Worm (Caenorhabditis elegans) whole organism, L2 larva: ENCODE data around the gene ets-4.

Experiments used
- F13H6.1 ChIP-seq: sonication (generic microtip); optimal IDR thresholded peaks from 2 replicates; lab custom pipeline; 2016; ENCODE audit warnings: missing genetic modification characterization, missing compliant biosample characterization
- R02D3.7 ChIP-seq: fragments of 150-350 bp; optimal IDR thresholded peaks from 2 replicates; lab custom pipeline; 2014; ENCODE audit warnings: missing biosample characterization, missing genetic modification characterization
- ZK546.5 ChIP-seq: sonication (generic microtip); optimal IDR thresholded peaks from 2 replicates; lab custom pipeline; 2017; ENCODE audit warnings: missing biosample characterization, missing genetic modification characterization
- alr-1 ChIP-seq: fragments of 150-350 bp; optimal IDR thresholded peaks from 2 replicates; lab custom pipeline; 2014; ENCODE audit warnings: missing biosample characterization, missing genetic modification characterization
- aly-2 ChIP-seq: fragments of 150-350 bp; optimal IDR thresholded peaks from 2 replicates; lab custom pipeline; 2014; ENCODE audit warnings: missing biosample characterization, missing genetic modification characterization
- ama-1 ChIP-seq: fragments of 150-350 bp; optimal IDR thresholded peaks from 2 replicates; lab custom pipeline; 2018; ENCODE audit warnings: inconsistent platforms
- blmp-1 ChIP-seq: sonication (generic microtip); optimal IDR thresholded peaks from 2 replicates; lab custom pipeline; 2017; ENCODE audit warnings: missing genetic modification characterization, mild to moderate bottlenecking, missing compliant biosample characterization, antibody characterized with exemption, moderate library complexity; ENCODE audit not compliant: insufficient read depth
- ceh-16 ChIP-seq: fragments of 150-350 bp; optimal IDR thresholded peaks from 2 replicates; lab custom pipeline; 2014; ENCODE audit warnings: missing biosample characterization, missing genetic modification characterization
- ceh-82 ChIP-seq: fragments of 150-350 bp; optimal IDR thresholded peaks from 2 replicates; lab custom pipeline; 2014; ENCODE audit warnings: missing biosample characterization, missing genetic modification characterization
- crh-2 ChIP-seq: sonication (generic microtip); optimal IDR thresholded peaks from 2 replicates; lab custom pipeline; 2017; ENCODE audit warnings: missing biosample characterization, missing genetic modification characterization
- fos-1 ChIP-seq: fragments of 150-350 bp; optimal IDR thresholded peaks from 2 replicates; lab custom pipeline; 2014; ENCODE audit warnings: missing biosample characterization, missing genetic modification characterization
- gmeb-1 ChIP-seq: fragments of 150-350 bp; optimal IDR thresholded peaks from 2 replicates; lab custom pipeline; 2014; ENCODE audit warnings: missing biosample characterization, missing genetic modification characterization
- lin-11 ChIP-seq: fragments of 150-350 bp; sonication (generic microtip); optimal IDR thresholded peaks from 2 replicates; lab custom pipeline; 2014; ENCODE audit warnings: missing biosample characterization, missing genetic modification characterization, inconsistent platforms, mixed read lengths
- lin-13 ChIP-seq: fragments of 150-350 bp; optimal IDR thresholded peaks from 2 replicates; lab custom pipeline; 2014; ENCODE audit warnings: missing biosample characterization, missing genetic modification reagents, missing genetic modification characterization
- lsy-2 ChIP-seq, 2 experiments: fragments of 150-350 bp in 1 of 2; sonication (generic microtip) in 1 of 2; optimal IDR thresholded peaks; 2 replicates each; lab custom pipeline; 2014 to 2017; ENCODE audit warnings: missing biosample characterization in 2 of 2, missing genetic modification characterization in 2 of 2
- mdl-1 ChIP-seq, 2 experiments: fragments of 150-350 bp in 1 of 2; sonication (generic microtip) in 1 of 2; optimal IDR thresholded peaks; 2 replicates each; lab custom pipeline; 2017; ENCODE audit warnings: missing biosample characterization in 2 of 2, missing genetic modification characterization in 2 of 2
- nhr-11 ChIP-seq: fragments of 150-350 bp; optimal IDR thresholded peaks from 2 replicates; lab custom pipeline; 2014; ENCODE audit warnings: missing biosample characterization, missing genetic modification characterization
- nhr-12 ChIP-seq: fragments of 150-350 bp; optimal IDR thresholded peaks from 2 replicates; lab custom pipeline; 2014; ENCODE audit warnings: missing biosample characterization, missing genetic modification characterization
- nhr-129 ChIP-seq: fragments of 150-350 bp; optimal IDR thresholded peaks from 2 replicates; lab custom pipeline; 2014; ENCODE audit warnings: missing biosample characterization, missing genetic modification characterization
- nhr-21 ChIP-seq: fragments of 150-350 bp; optimal IDR thresholded peaks from 2 replicates; lab custom pipeline; 2014; ENCODE audit warnings: missing biosample characterization, missing genetic modification characterization
- nhr-23 ChIP-seq: fragments of 150-350 bp; optimal IDR thresholded peaks from 2 replicates; lab custom pipeline; 2014; ENCODE audit warnings: missing biosample characterization, missing genetic modification reagents, missing genetic modification characterization
- nhr-77 ChIP-seq: fragments of 150-350 bp; optimal IDR thresholded peaks from 2 replicates; lab custom pipeline; 2014; ENCODE audit warnings: missing biosample characterization, missing genetic modification characterization
- sem-4 ChIP-seq: fragments of 150-350 bp; optimal IDR thresholded peaks from 2 replicates; lab custom pipeline; 2014; ENCODE audit warnings: missing biosample characterization, missing genetic modification reagents, missing genetic modification characterization
- sma-9 ChIP-seq, 2 experiments: fragments of 150-350 bp in 1 of 2; sonication (generic microtip) in 1 of 2; optimal IDR thresholded peaks; 2 replicates each; lab custom pipeline; 2014 to 2016; ENCODE audit warnings: missing genetic modification characterization in 2 of 2, mild to moderate bottlenecking in 1 of 2, missing biosample characterization in 1 of 2, missing compliant biosample characterization in 1 of 2, missing genetic modification reagents in 1 of 2, moderate library complexity in 1 of 2
- snpc-4 ChIP-seq: fragments of 150-350 bp; optimal IDR thresholded peaks from 2 replicates; lab custom pipeline; 2014; ENCODE audit warnings: missing biosample characterization, missing genetic modification characterization
- unc-62 ChIP-seq: fragments of 150-350 bp; optimal IDR thresholded peaks from 2 replicates; lab custom pipeline; 2014; ENCODE audit warnings: missing biosample characterization, missing genetic modification reagents, missing genetic modification characterization
- ztf-1 ChIP-seq: fragments of 200-800 bp; sonication (Bioruptor generic); conservative IDR thresholded peaks from 2 replicates; pipeline ENCODE4 v1.3.6; 2022; ENCODE audit warnings: missing genetic modification characterization, missing compliant biosample characterization
- ztf-11 ChIP-seq: sonication (generic microtip); optimal IDR thresholded peaks from 2 replicates; lab custom pipeline; 2017; ENCODE audit warnings: missing biosample characterization, missing genetic modification characterization
- ztf-4 ChIP-seq: fragments of 150-350 bp; optimal IDR thresholded peaks from 2 replicates; lab custom pipeline; 2014; ENCODE audit warnings: missing biosample characterization, missing genetic modification characterization

The ets-4 gene

ce11 chrX:6519473-6519872 is 790 bp downstream of the ets-4 start:
- TF ChIP-seq alr-1 (tag; lab: Kevin White, UChicago): no peak
- peak; percentile 36 for TF ChIP-seq crh-2 (tag; lab: Kevin White, UChicago)
- no peak for TF ChIP-seq mdl-1 (tag; optimal IDR thresholded peaks at IDR 0.05; lab: Kevin White, UChicago)
- TF ChIP-seq ZK546.5 (tag; lab: Kevin White, UChicago): no peak
- TF ChIP-seq ztf-11 (tag; lab: Kevin White, UChicago): no peak
- TF ChIP-seq fos-1 (tag; lab: Kevin White, UChicago): peak; percentile 29
- TF ChIP-seq nhr-21 (tag; lab: Kevin White, UChicago): no peak
- no peak for TF ChIP-seq sma-9 (GFP tag; optimal IDR thresholded peaks at IDR 0.05; lab: Kevin White, UChicago)
- no peak for TF ChIP-seq sma-9 (tag; optimal IDR thresholded peaks at IDR 0.05; lab: Kevin White, UChicago)
- TF ChIP-seq nhr-23: no peak
- TF ChIP-seq sem-4 (tag; lab: Kevin White, UChicago): no peak

- no peak for TF ChIP-seq nhr-23
- TF ChIP-seq R02D3.7 (tag; lab: Kevin White, UChicago): no peak
- TF ChIP-seq blmp-1 (tag; lab: Kevin White, UChicago): peak; percentile 27
Observed at ce11 chrX:6519946-6520345, 1.3 kb downstream of the ets-4 start.

ce11 chrX:6520644-6521043 is 2.0 kb downstream of the ets-4 start:
- TF ChIP-seq crh-2 (tag; lab: Kevin White, UChicago): peak; percentile 16
- peak; percentile 19 for TF ChIP-seq gmeb-1 (tag; lab: Kevin White, UChicago)
- TF ChIP-seq nhr-21 (tag; lab: Kevin White, UChicago): no peak
- no peak for TF ChIP-seq nhr-12
- TF ChIP-seq F13H6.1 (tag; lab: Kevin White, UChicago): peak; percentile 18

ce11 chrX:6522634-6523070 is 4.0 kb downstream of the ets-4 start:
- TF ChIP-seq sma-9 (GFP tag; optimal IDR thresholded peaks at IDR 0.05; lab: Kevin White, UChicago) (peak; percentile 30), sma-9 (tag; optimal IDR thresholded peaks at IDR 0.05; lab: Kevin White, UChicago) (no peak), crh-2 (tag; lab: Kevin White, UChicago) (peak; percentile 22), gmeb-1 (tag; lab: Kevin White, UChicago) (peak; percentile 41), unc-62 (GFP tag; lab: Kevin White, UChicago) (no peak), ztf-4 (tag; lab: Kevin White, UChicago) (no peak), aly-2 (tag; lab: Kevin White, UChicago) (no peak), ceh-82 (no peak), nhr-77 (tag; lab: Kevin White, UChicago) (no peak), fos-1 (tag; lab: Kevin White, UChicago) (peak; percentile 37), F13H6.1 (tag; lab: Kevin White, UChicago) (peak; percentile 49), lin-11 (tag; lab: Kevin White, UChicago) (no peak), sem-4 (tag; lab: Kevin White, UChicago) (no peak), nhr-23 (no peak)
- TF ChIP-seq, all 48 proteins: peak for 5

- TF ChIP-seq lin-13 (GFP tag; lab: Kevin White, UChicago) (no peak), nhr-11 (no peak), snpc-4 (tag; lab: Kevin White, UChicago) (no peak)
Observed at ce11 chrX:6530046-6530445, 11.4 kb downstream of the ets-4 start, which contains the start of gene ceh-60. ceh-60 (minus strand) TSS chrX:6530146.

ce11 chrX:6530591-6530990 is 11.9 kb downstream of the ets-4 start:
- no peak for TF ChIP-seq nhr-23
- peak; percentile 62 for TF ChIP-seq fos-1 (tag; lab: Kevin White, UChicago)

- TF ChIP-seq ZK546.5 (tag; lab: Kevin White, UChicago) (no peak), nhr-21 (tag; lab: Kevin White, UChicago) (no peak), ceh-16 (tag; lab: Kevin White, UChicago) (no peak), nhr-129 (tag; lab: Kevin White, UChicago) (peak; percentile 96), ztf-1 (no peak), lsy-2 (tag; optimal IDR thresholded peaks at IDR 0.05; lab: Kevin White, UChicago) (peak in 1 of 2 experiments; percentile 16), ama-1 (lab: Kevin White, UChicago) (no peak), nhr-11 (no peak)
Observed at ce11 chrX:6531896-6532295, 13.2 kb downstream of the ets-4 start.
